Fruit fly (Drosophila melanogaster) whole organism, embryonic: ENCODE data around the gene CG3862.
A peak's percentile ranks its signal among the peaks of the same experiment; 100 is the strongest.

ENCODE experiments used
- Blimp-1 ChIP-seq: fragments of 200-800 bp; sonication (Bioruptor generic); optimal IDR thresholded peaks from 3 replicates; lab custom pipeline; 2018; ENCODE audit warnings: missing biosample characterization, missing genetic modification characterization, mild to moderate bottlenecking, moderate library complexity, missing genetic modification reagents
- C15 ChIP-seq: fragments of 200-800 bp; sonication (Bioruptor generic); IDR thresholded peaks from 3 replicates; pipeline ENCODE4 v1.3.6; 2022; ENCODE audit warnings: missing biosample characterization, missing genetic modification characterization
- CG10565 ChIP-seq: fragments of 200-800 bp; sonication (Bioruptor generic); optimal IDR thresholded peaks from 3 replicates; lab custom pipeline; 2016; ENCODE audit warnings: missing biosample characterization, mild to moderate bottlenecking, missing genetic modification characterization
- CG10959 ChIP-seq: fragments of 200-800 bp; sonication (Bioruptor generic); IDR thresholded peaks from 2 replicates; pipeline ENCODE4 v1.3.6; 2022; ENCODE audit warnings: missing biosample characterization, missing genetic modification characterization
- CG11085 ChIP-seq: fragments of 200-800 bp; sonication (Bioruptor generic); IDR thresholded peaks from 2 replicates; pipeline ENCODE4 v1.3.6; 2022; ENCODE audit warnings: missing biosample characterization, missing genetic modification characterization
- CG11504 ChIP-seq: fragments of 200-800 bp; sonication (Bioruptor generic); optimal IDR thresholded peaks from 3 replicates; lab custom pipeline; 2019; ENCODE audit warnings: missing biosample characterization, mild to moderate bottlenecking, missing genetic modification characterization, moderate library complexity
- CG12104 ChIP-seq: fragments of 200-800 bp; sonication (Bioruptor generic); optimal IDR thresholded peaks from 3 replicates; lab custom pipeline; 2016; ENCODE audit warnings: missing biosample characterization, missing genetic modification characterization
- CG13123 ChIP-seq: fragments of 200-800 bp; sonication (Bioruptor generic); optimal IDR thresholded peaks from 2 replicates; lab custom pipeline; 2016; ENCODE audit warnings: missing biosample characterization, missing genetic modification characterization
- CG14050 ChIP-seq: fragments of 200-800 bp; sonication (Bioruptor generic); IDR thresholded peaks from 3 replicates; pipeline ENCODE4 v1.3.6; 2022; ENCODE audit warnings: missing biosample characterization, missing genetic modification characterization
- CG17385 ChIP-seq: fragments of 200-800 bp; sonication (Bioruptor generic); optimal IDR thresholded peaks from 3 replicates; lab custom pipeline; 2018; ENCODE audit warnings: missing biosample characterization, mild to moderate bottlenecking, missing genetic modification characterization
- CG18011 ChIP-seq: fragments of 200-800 bp; sonication (Bioruptor generic); optimal IDR thresholded peaks from 2 replicates; lab custom pipeline; 2017; ENCODE audit warnings: missing biosample characterization, missing genetic modification characterization, mild to moderate bottlenecking, moderate library complexity, missing genotype
- CG18619 ChIP-seq: fragments of 200-800 bp; sonication (Bioruptor generic); optimal IDR thresholded peaks from 3 replicates; lab custom pipeline; 2017; ENCODE audit warnings: missing biosample characterization, mild to moderate bottlenecking, missing genetic modification characterization
- CG2202 ChIP-seq: fragments of 200-800 bp; sonication (Bioruptor generic); optimal IDR thresholded peaks from 2 replicates; lab custom pipeline; 2018; ENCODE audit warnings: missing biosample characterization, mild to moderate bottlenecking, missing genetic modification characterization
- CG4820 ChIP-seq: fragments of 200-800 bp; sonication (Bioruptor generic); optimal IDR thresholded peaks from 3 replicates; lab custom pipeline; 2016; ENCODE audit warnings: missing biosample characterization, missing genetic modification characterization
- CG7745 ChIP-seq: fragments of 200-800 bp; sonication (Bioruptor generic); optimal IDR thresholded peaks from 2 replicates; lab custom pipeline; 2018; ENCODE audit warnings: missing biosample characterization, mild to moderate bottlenecking, missing genetic modification characterization, moderate library complexity
- CG7839 ChIP-seq: fragments of 200-800 bp; sonication (Bioruptor generic); optimal IDR thresholded peaks from 3 replicates; lab custom pipeline; 2018; ENCODE audit warnings: missing biosample characterization, mild to moderate bottlenecking, missing genetic modification characterization, moderate library complexity
- CG9215 ChIP-seq: fragments of 200-800 bp; sonication (Bioruptor generic); IDR thresholded peaks from 2 replicates; pipeline ENCODE4 v1.3.6; 2022; ENCODE audit warnings: missing biosample characterization, missing genetic modification characterization
- CHES-1-like ChIP-seq: fragments of 200-800 bp; sonication (Bioruptor generic); optimal IDR thresholded peaks from 2 replicates; lab custom pipeline; 2016; ENCODE audit warnings: missing biosample characterization, missing genetic modification characterization
- Dref ChIP-seq: fragments of 200-800 bp; sonication (Bioruptor generic); IDR thresholded peaks from 2 replicates; pipeline ENCODE4 v1.3.6; 2022; ENCODE audit warnings: missing biosample characterization, missing genetic modification characterization
- Elba2 ChIP-seq: fragments of 200-800 bp; sonication (Bioruptor generic); optimal IDR thresholded peaks from 3 replicates; lab custom pipeline; 2016; ENCODE audit warnings: missing biosample characterization, missing genetic modification characterization
- H2.0 ChIP-seq: fragments of 200-800 bp; sonication (Bioruptor generic); IDR thresholded peaks from 2 replicates; pipeline ENCODE4 v1.3.6; 2022; ENCODE audit warnings: missing biosample characterization, missing genetic modification characterization
- Hey ChIP-seq: fragments of 200-800 bp; sonication (Bioruptor generic); optimal IDR thresholded peaks from 3 replicates; lab custom pipeline; 2018; ENCODE audit warnings: missing biosample characterization, mild to moderate bottlenecking, missing genetic modification characterization
- HmgZ ChIP-seq: fragments of 200-800 bp; sonication (Bioruptor generic); optimal IDR thresholded peaks from 2 replicates; lab custom pipeline; 2018; ENCODE audit warnings: missing biosample characterization, mild to moderate bottlenecking, missing genetic modification characterization
- MBD-R2 ChIP-seq: fragments of 200-800 bp; sonication (Bioruptor generic); IDR thresholded peaks from 2 replicates; pipeline ENCODE4 v1.3.6; 2022; ENCODE audit warnings: missing biosample characterization, missing genetic modification characterization
- NC2α ChIP-seq: fragments of 200-800 bp; sonication (Bioruptor generic); optimal IDR thresholded peaks from 2 replicates; lab custom pipeline; 2016; ENCODE audit warnings: missing biosample characterization, missing genetic modification characterization
- Nf-YA ChIP-seq: fragments of 200-800 bp; sonication (Bioruptor generic); IDR thresholded peaks from 2 replicates; pipeline ENCODE4 v1.3.6; 2022; ENCODE audit warnings: missing biosample characterization, missing genetic modification characterization
- Nf-YC ChIP-seq: fragments of 200-800 bp; optimal IDR thresholded peaks from 3 replicates; lab custom pipeline; 2019; ENCODE audit warnings: missing biosample characterization, mild to moderate bottlenecking, missing genetic modification characterization, moderate library complexity
- Vsx1 ChIP-seq: fragments of 200-800 bp; sonication (Bioruptor generic); optimal IDR thresholded peaks from 2 replicates; lab custom pipeline; 2017; ENCODE audit warnings: missing biosample characterization, mild to moderate bottlenecking, missing genetic modification characterization, missing genetic modification reagents
- abd-A ChIP-seq: fragments of 200-800 bp; sonication (Bioruptor generic); optimal IDR thresholded peaks from 3 replicates; lab custom pipeline; 2019; ENCODE audit warnings: missing biosample characterization, mild to moderate bottlenecking, missing genetic modification characterization, moderate library complexity
- bbx ChIP-seq: fragments of 200-800 bp; sonication (Bioruptor generic); IDR thresholded peaks from 2 replicates; pipeline ENCODE4 v1.3.6; 2022; ENCODE audit warnings: missing biosample characterization, missing genetic modification characterization; ENCODE audit not compliant: partially characterized antibody
- caup ChIP-seq: fragments of 200-800 bp; sonication (Bioruptor generic); optimal IDR thresholded peaks from 3 replicates; lab custom pipeline; 2017; ENCODE audit warnings: missing biosample characterization, mild to moderate bottlenecking, missing genetic modification characterization, moderate library complexity; ENCODE audit not compliant: severe bottlenecking
- fd102C ChIP-seq: fragments of 200-800 bp; sonication (Bioruptor generic); optimal IDR thresholded peaks from 2 replicates; lab custom pipeline; 2018; ENCODE audit warnings: missing biosample characterization, mild to moderate bottlenecking, missing genetic modification characterization, moderate library complexity
- gem ChIP-seq: fragments of 200-800 bp; sonication (Bioruptor generic); optimal IDR thresholded peaks from 2 replicates; lab custom pipeline; 2019; ENCODE audit warnings: missing biosample characterization, mild to moderate bottlenecking, missing genetic modification characterization, moderate library complexity
- gt ChIP-seq: fragments of 200-800 bp; sonication (Bioruptor generic); IDR thresholded peaks from 2 replicates; pipeline ENCODE4 v1.3.6; 2022; ENCODE audit warnings: missing biosample characterization, missing genetic modification characterization
- knrl ChIP-seq: fragments of 200-800 bp; sonication (Bioruptor generic); IDR thresholded peaks from 3 replicates; pipeline ENCODE4 v1.3.6; 2022; ENCODE audit warnings: missing biosample characterization, missing genetic modification characterization; ENCODE audit not compliant: partially characterized antibody
- lab ChIP-seq: fragments of 200-800 bp; sonication (Bioruptor generic); optimal IDR thresholded peaks from 3 replicates; lab custom pipeline; 2017; ENCODE audit warnings: missing biosample characterization, missing genetic modification characterization, mild to moderate bottlenecking, moderate library complexity, missing genetic modification reagents
- luna ChIP-seq: fragments of 200-800 bp; sonication (Bioruptor generic); optimal IDR thresholded peaks from 2 replicates; lab custom pipeline; 2016; ENCODE audit warnings: missing biosample characterization, missing genetic modification characterization
- nom ChIP-seq: fragments of 200-800 bp; sonication (Bioruptor generic); optimal IDR thresholded peaks from 2 replicates; lab custom pipeline; 2017; ENCODE audit warnings: missing biosample characterization, missing genetic modification characterization, mild to moderate bottlenecking, moderate library complexity, missing genetic modification reagents
- pb ChIP-seq: fragments of 200-800 bp; sonication (Bioruptor generic); optimal IDR thresholded peaks from 3 replicates; lab custom pipeline; 2016; ENCODE audit warnings: missing biosample characterization, missing genetic modification characterization
- pfk ChIP-seq: fragments of 200-800 bp; sonication (Bioruptor generic); optimal IDR thresholded peaks from 2 replicates; lab custom pipeline; 2018; ENCODE audit warnings: missing biosample characterization, mild to moderate bottlenecking, missing genetic modification characterization, moderate library complexity
- phol ChIP-seq: fragments of 200-800 bp; sonication (Bioruptor generic); optimal IDR thresholded peaks from 3 replicates; lab custom pipeline; 2018; ENCODE audit warnings: missing biosample characterization, mild to moderate bottlenecking, missing genetic modification characterization, moderate library complexity
- pnt ChIP-seq: fragments of 200-800 bp; sonication (Bioruptor generic); optimal IDR thresholded peaks from 3 replicates; lab custom pipeline; 2016; ENCODE audit warnings: missing biosample characterization, missing genetic modification characterization
- run ChIP-seq: fragments of 200-800 bp; sonication (Bioruptor generic); optimal IDR thresholded peaks from 3 replicates; lab custom pipeline; 2018; ENCODE audit warnings: missing biosample characterization, mild to moderate bottlenecking, missing genetic modification characterization
- sc ChIP-seq, 3 experiments: fragments of >200 bp in 2 of 3; fragments of 200-800 bp in 1 of 3; sonication (Bioruptor generic) in 1 of 3; optimal IDR thresholded peaks; 2 replicates in 2 of 3; 3 replicates in 1 of 3; lab custom pipeline; 2017; ENCODE audit warnings: mild to moderate bottlenecking in 1 of 3, missing biosample characterization in 1 of 3, missing genetic modification characterization in 1 of 3, missing genetic modification reagents in 1 of 3
- sens-2 ChIP-seq: fragments of 200-800 bp; sonication (Bioruptor generic); IDR thresholded peaks from 2 replicates; pipeline ENCODE4 v1.3.6; 2022; ENCODE audit warnings: missing biosample characterization, missing genetic modification characterization
- unc-4 ChIP-seq: fragments of 200-800 bp; sonication (Bioruptor generic); IDR thresholded peaks from 2 replicates; pipeline ENCODE4 v1.3.6; 2022; ENCODE audit warnings: missing biosample characterization, missing genetic modification characterization; ENCODE audit not compliant: partially characterized antibody
- zen2 ChIP-seq: fragments of 200-800 bp; sonication (Bioruptor generic); IDR thresholded peaks from 3 replicates; pipeline ENCODE4 v1.3.6; 2022; ENCODE audit warnings: missing biosample characterization, missing genetic modification characterization; ENCODE audit not compliant: partially characterized antibody
- zfh2 ChIP-seq: fragments of 200-800 bp; sonication (Bioruptor generic); optimal IDR thresholded peaks from 2 replicates; lab custom pipeline; 2016; ENCODE audit warnings: missing biosample characterization, missing genetic modification characterization

Gene CG3862

dm6 chr2L:845341-846004 is 19.8 kb upstream of the CG3862 start (continued):
- TF ChIP-seq NC2α (GFP tag; lab: Kevin White, UChicago) (peak; percentile 66), pfk (GFP tag; lab: Kevin White, UChicago) (no peak), CG17385 (GFP tag; lab: Kevin White, UChicago) (peak; percentile 84), fd102C (GFP tag; lab: Kevin White, UChicago) (no peak), unc-4 (GFP tag; lab: Robert Waterston, UW) (no peak), run (tag; lab: Kevin White, UChicago) (peak; percentile 54), CG11504 (tag; lab: Kevin White, UChicago) (peak; percentile 88), zen2 (GFP tag; lab: Robert Waterston, UW) (no peak), Dref (GFP tag; lab: Robert Waterston, UW) (peak; percentile 38; the same call in 1 of the 2 replicates), CG4820 (GFP tag; lab: Kevin White, UChicago) (peak; percentile 82), Elba2 (GFP tag; lab: Kevin White, UChicago) (no peak), CG7839 (tag; lab: Kevin White, UChicago) (peak; percentile 90), knrl (GFP tag; lab: Robert Waterston, UW) (no peak), zfh2 (peak; percentile 85), CG18619 (GFP tag; lab: Kevin White, UChicago) (peak; percentile 78), CG11085 (GFP tag; lab: Robert Waterston, UW) (peak; percentile 76), lab (GFP tag; lab: Kevin White, UChicago) (peak; percentile 95), CG14050 (peak; percentile 88), phol (tag; lab: Kevin White, UChicago) (peak; percentile 83), CG10959 (GFP tag; lab: Robert Waterston, UW) (peak; percentile 53; the same call in 1 of the 2 replicates), gt (peak; percentile 65; the same call in 1 of the 2 replicates), C15 (GFP tag; lab: Robert Waterston, UW) (peak; percentile 84), CG13123 (GFP tag; lab: Kevin White, UChicago) (peak; percentile 71), pb (GFP tag; lab: Kevin White, UChicago) (peak; percentile 87), sc (optimal IDR thresholded peaks at IDR 0.05; lab: Kevin White, UChicago) (no peak), sc (GFP tag; optimal IDR thresholded peaks at IDR 0.05; lab: Kevin White, UChicago) (peak; percentile 62), Nf-YC (tag; lab: Kevin White, UChicago) (peak; percentile 77), HmgZ (tag; lab: Kevin White, UChicago) (peak; percentile 83), pnt (GFP tag; lab: Kevin White, UChicago) (peak; percentile 88), CG9215 (GFP tag; lab: Robert Waterston, UW) (peak; percentile 72), Blimp-1 (GFP tag; lab: Kevin White, UChicago) (peak; percentile 86), CG12104 (GFP tag; lab: Kevin White, UChicago) (peak; percentile 64), CG2202 (tag; lab: Kevin White, UChicago) (peak; percentile 37), CG18011 (peak; percentile 68), MBD-R2 (GFP tag; lab: Robert Waterston, UW) (peak; percentile 68), nom (GFP tag; lab: Kevin White, UChicago) (no peak), Hey (peak; percentile 65), Vsx1 (GFP tag; lab: Kevin White, UChicago) (peak; percentile 66), CHES-1-like (peak; percentile 90), H2.0 (peak; percentile 92), abd-A (peak; percentile 54), caup (GFP tag; lab: Kevin White, UChicago) (peak; percentile 82), luna (GFP tag; lab: Kevin White, UChicago) (peak; percentile 26), gem (peak; percentile 91), sens-2 (GFP tag; lab: Robert Waterston, UW) (peak; percentile 87), bbx (no peak), Nf-YA (GFP tag; lab: Robert Waterston, UW) (peak; percentile 87), CG7745 (tag; lab: Kevin White, UChicago) (no peak), CG10565 (GFP tag; lab: Kevin White, UChicago) (peak; percentile 17)
